Worm (Caenorhabditis elegans) whole organism, late embryonic: ENCODE results near the gene ZK1320.9.

ENCODE experiments used
- dve-1 ChIP-seq: sonication (generic microtip); optimal IDR thresholded peaks from 2 replicates; lab custom pipeline; 2017; ENCODE audit warnings: antibody characterized with exemption, mild to moderate bottlenecking, missing genetic modification characterization, missing compliant biosample characterization
- fkh-10 ChIP-seq: fragments of 150-350 bp; optimal IDR thresholded peaks from 2 replicates; lab custom pipeline; 2014; ENCODE audit warnings: missing biosample characterization, missing genetic modification reagents, missing genetic modification characterization
- odd-2 ChIP-seq: sonication (generic microtip); optimal IDR thresholded peaks from 2 replicates; lab custom pipeline; 2017; ENCODE audit warnings: antibody characterized with exemption, mild to moderate bottlenecking, missing genetic modification characterization, missing compliant biosample characterization
- pha-4 ChIP-seq: fragments of 150-350 bp; optimal IDR thresholded peaks from 2 replicates; lab custom pipeline; 2018; ENCODE audit warnings: missing biosample characterization, missing genetic modification reagents, missing genetic modification characterization
- pqm-1 ChIP-seq: sonication (generic microtip); optimal IDR thresholded peaks from 2 replicates; lab custom pipeline; 2016; ENCODE audit warnings: missing genetic modification characterization, missing compliant biosample characterization
- tbx-2 ChIP-seq: sonication (generic microtip); optimal IDR thresholded peaks from 2 replicates; lab custom pipeline; 2016; ENCODE audit warnings: missing genetic modification characterization, missing compliant biosample characterization

- TF ChIP-seq dve-1 (tag; lab: Kevin White, UChicago) = no peak
- TF ChIP-seq tbx-2 (tag; lab: Kevin White, UChicago) = no peak
- TF ChIP-seq fkh-10 (GFP tag; lab: Kevin White, UChicago) = no peak
- no peak for TF ChIP-seq pqm-1 (tag; lab: Kevin White, UChicago)
- TF ChIP-seq pha-4 = no peak
- TF ChIP-seq odd-2 = no peak
Measured at ce11 chrII:9703601-9704000, 17.1 kb upstream of the ZK1320.9 start, which contains the start of gene mop-25.2.
